Worm (Caenorhabditis elegans) whole organism, young adult: ENCODE results near the gene polq-1.

Experiments used
- B0035.1 ChIP-seq: sonication (generic microtip); optimal IDR thresholded peaks from 2 replicates; lab custom pipeline; 2016; ENCODE audit warnings: missing genetic modification characterization, mild to moderate bottlenecking, missing compliant biosample characterization, missing genotype, missing genetic modification reagents
- B0261.1 ChIP-seq: sonication (generic microtip); optimal IDR thresholded peaks from 2 replicates; lab custom pipeline; 2016; ENCODE audit warnings: mild to moderate bottlenecking, missing genetic modification characterization, moderate library complexity, missing compliant biosample characterization
- B0336.3 ChIP-seq: fragments of 200-800 bp; sonication (Bioruptor generic); IDR thresholded peaks from 2 replicates; pipeline ENCODE4 v1.3.6; 2022; ENCODE audit warnings: missing genetic modification characterization, missing compliant biosample characterization
- C06A6.2 ChIP-seq: fragments of 200-800 bp; sonication (Bioruptor generic); conservative IDR thresholded peaks from 2 replicates; pipeline ENCODE4 v1.3.6; 2022; ENCODE audit warnings: missing genetic modification characterization, missing compliant biosample characterization
- D2030.7 ChIP-seq: fragments of 200-800 bp; sonication (Bioruptor generic); IDR thresholded peaks from 2 replicates; pipeline ENCODE4 v1.3.6; 2022; ENCODE audit warnings: missing genetic modification reagents, missing genetic modification characterization, missing compliant biosample characterization
- F23B12.7 ChIP-seq: sonication (generic microtip); optimal IDR thresholded peaks from 2 replicates; lab custom pipeline; 2017; ENCODE audit warnings: missing genetic modification characterization, mild to moderate bottlenecking, missing compliant biosample characterization, antibody characterized with exemption, moderate library complexity; ENCODE audit not compliant: insufficient read depth
- F55B11.4 ChIP-seq: sonication (generic microtip); optimal IDR thresholded peaks from 2 replicates; lab custom pipeline; 2016; ENCODE audit warnings: missing compliant biosample characterization, missing genetic modification characterization, borderline replicate concordance; ENCODE audit not compliant: insufficient read depth
- K12H6.12 ChIP-seq: fragments of 200-800 bp; sonication (Bioruptor generic); optimal IDR thresholded peaks from 2 replicates; lab custom pipeline; 2018; ENCODE audit warnings: mild to moderate bottlenecking, missing genetic modification characterization, missing compliant biosample characterization
- ZK185.1 ChIP-seq: sonication (generic microtip); optimal IDR thresholded peaks from 2 replicates; lab custom pipeline; 2016; ENCODE audit warnings: mild to moderate bottlenecking, missing genetic modification characterization, missing compliant biosample characterization; ENCODE audit not compliant: poor library complexity, severe bottlenecking
- akir-1 ChIP-seq: fragments of 200-800 bp; sonication (Bioruptor generic); optimal IDR thresholded peaks from 2 replicates; lab custom pipeline; 2018; ENCODE audit warnings: mild to moderate bottlenecking, missing genetic modification characterization, moderate library complexity, missing compliant biosample characterization
- aptf-3 ChIP-seq: fragments of 200-800 bp; sonication (Bioruptor generic); IDR thresholded peaks from 2 replicates; pipeline ENCODE4 v1.3.6; 2022; ENCODE audit warnings: missing genetic modification characterization, missing compliant biosample characterization
- atf-7 ChIP-seq: sonication (generic microtip); optimal IDR thresholded peaks from 2 replicates; lab custom pipeline; 2017; ENCODE audit warnings: mild to moderate bottlenecking, missing genetic modification characterization, missing compliant biosample characterization
- attf-3 ChIP-seq: fragments of 200-800 bp; sonication (Bioruptor generic); conservative IDR thresholded peaks from 2 replicates; pipeline ENCODE4 v1.3.6; 2022; ENCODE audit warnings: missing genetic modification reagents, missing genetic modification characterization, missing compliant biosample characterization
- attf-5 ChIP-seq: fragments of 200-800 bp; sonication (Bioruptor generic); optimal IDR thresholded peaks from 2 replicates; lab custom pipeline; 2018; ENCODE audit warnings: mild to moderate bottlenecking, missing genetic modification characterization, missing compliant biosample characterization
- bed-2 ChIP-seq: fragments of 200-800 bp; sonication (Bioruptor generic); IDR thresholded peaks from 2 replicates; pipeline ENCODE4 v1.3.6; 2022; ENCODE audit warnings: missing genetic modification reagents, missing genetic modification characterization, missing compliant biosample characterization
- ccch-3 ChIP-seq: fragments of 200-800 bp; sonication (Bioruptor generic); optimal IDR thresholded peaks from 2 replicates; lab custom pipeline; 2018; ENCODE audit warnings: mild to moderate bottlenecking, missing genetic modification characterization, missing compliant biosample characterization
- ceh-100 ChIP-seq: fragments of 200-800 bp; sonication (Bioruptor generic); IDR thresholded peaks from 2 replicates; pipeline ENCODE4 v1.3.6; 2022; ENCODE audit warnings: missing genetic modification reagents, missing genetic modification characterization, missing compliant biosample characterization
- ceh-58 ChIP-seq: fragments of 200-800 bp; sonication (Bioruptor generic); IDR thresholded peaks from 2 replicates; pipeline ENCODE4 v1.3.6; 2022; ENCODE audit warnings: missing genetic modification characterization, missing compliant biosample characterization
- ceh-79 ChIP-seq: sonication (generic microtip); optimal IDR thresholded peaks from 2 replicates; lab custom pipeline; 2017; ENCODE audit warnings: mild to moderate bottlenecking, missing genetic modification characterization, missing compliant biosample characterization
- ceh-91 ChIP-seq: fragments of 200-800 bp; sonication (Bioruptor generic); IDR thresholded peaks from 2 replicates; pipeline ENCODE4 v1.3.6; 2022; ENCODE audit warnings: missing genetic modification reagents, missing genetic modification characterization, missing compliant biosample characterization
- dpff-1 ChIP-seq: sonication (generic microtip); optimal IDR thresholded peaks from 2 replicates; lab custom pipeline; 2017; ENCODE audit warnings: mild to moderate bottlenecking, missing genetic modification characterization, missing compliant biosample characterization
- dpl-1 ChIP-seq: fragments of 150-350 bp; optimal IDR thresholded peaks from 2 replicates; lab custom pipeline; 2014; ENCODE audit warnings: missing biosample characterization, missing genetic modification reagents, missing genetic modification characterization
- efl-1 ChIP-seq: fragments of 150-350 bp; optimal IDR thresholded peaks from 2 replicates; lab custom pipeline; 2014; ENCODE audit warnings: missing biosample characterization, missing genetic modification reagents, missing genetic modification characterization
- him-1 ChIP-seq: sonication (generic microtip); optimal IDR thresholded peaks from 2 replicates; lab custom pipeline; 2016; ENCODE audit warnings: missing genotype, missing genetic modification reagents, missing genetic modification characterization, missing compliant biosample characterization
- lin-40 ChIP-seq: sonication (generic microtip); optimal IDR thresholded peaks from 2 replicates; lab custom pipeline; 2016; ENCODE audit warnings: missing genetic modification characterization, mild to moderate bottlenecking, missing compliant biosample characterization, missing genotype, missing genetic modification reagents
- lin-54 ChIP-seq: fragments of 200-800 bp; sonication (Bioruptor generic); optimal IDR thresholded peaks from 2 replicates; lab custom pipeline; 2018; ENCODE audit warnings: mild to moderate bottlenecking, missing genetic modification characterization, missing compliant biosample characterization
- lir-1 ChIP-seq: fragments of 200-800 bp; sonication (Bioruptor generic); conservative IDR thresholded peaks from 2 replicates; pipeline ENCODE4 v1.3.6; 2022; ENCODE audit warnings: missing genetic modification reagents, missing genetic modification characterization, missing compliant biosample characterization
- madf-10 ChIP-seq: sonication (generic microtip); optimal IDR thresholded peaks from 2 replicates; lab custom pipeline; 2016; ENCODE audit warnings: mild to moderate bottlenecking, missing genetic modification characterization, missing compliant biosample characterization
- madf-3 ChIP-seq: fragments of 200-800 bp; sonication (Bioruptor generic); IDR thresholded peaks from 2 replicates; pipeline ENCODE4 v1.3.6; 2022; ENCODE audit warnings: missing genetic modification reagents, missing genetic modification characterization, missing compliant biosample characterization
- mel-28 ChIP-seq: sonication (generic microtip); optimal IDR thresholded peaks from 2 replicates; lab custom pipeline; 2016; ENCODE audit warnings: borderline replicate concordance, mild to moderate bottlenecking, missing genetic modification characterization, missing compliant biosample characterization
- mes-4 ChIP-seq: sonication (generic microtip); optimal IDR thresholded peaks from 2 replicates; lab custom pipeline; 2016; ENCODE audit warnings: missing genotype, missing genetic modification characterization, missing compliant biosample characterization
- nfya-2 ChIP-seq: fragments of 200-800 bp; sonication (Bioruptor generic); IDR thresholded peaks from 2 replicates; pipeline ENCODE4 v1.3.6; 2022; ENCODE audit warnings: missing genetic modification reagents, missing genetic modification characterization, missing compliant biosample characterization
- nfyb-1 ChIP-seq: fragments of 200-800 bp; sonication (Bioruptor generic); IDR thresholded peaks from 2 replicates; pipeline ENCODE4 v1.3.6; 2022; ENCODE audit warnings: missing genetic modification reagents, missing genetic modification characterization, missing compliant biosample characterization
- nhr-120 ChIP-seq: fragments of 200-800 bp; sonication (Bioruptor generic); IDR thresholded peaks from 2 replicates; pipeline ENCODE4 v1.3.6; 2022; ENCODE audit warnings: missing genetic modification characterization, missing compliant biosample characterization
- nhr-27 ChIP-seq: fragments of 200-800 bp; sonication (Bioruptor generic); optimal IDR thresholded peaks from 2 replicates; lab custom pipeline; 2018; ENCODE audit warnings: mild to moderate bottlenecking, missing genetic modification characterization, moderate library complexity, missing compliant biosample characterization
- nhr-90 ChIP-seq: sonication (generic microtip); optimal IDR thresholded peaks from 2 replicates; lab custom pipeline; 2016; ENCODE audit warnings: missing genotype, mild to moderate bottlenecking, missing genetic modification characterization, missing compliant biosample characterization
- pbrm-1 ChIP-seq: fragments of 200-800 bp; sonication (Bioruptor generic); IDR thresholded peaks from 2 replicates; pipeline ENCODE4 v1.3.6; 2022; ENCODE audit warnings: missing genetic modification reagents, missing genetic modification characterization, missing compliant biosample characterization
- rec-8 ChIP-seq, 2 experiments: sonication (generic microtip); optimal IDR thresholded peaks; 2 replicates each; lab custom pipeline; 2016; ENCODE audit warnings: mild to moderate bottlenecking in 2 of 2, missing genetic modification characterization in 2 of 2, missing genetic modification reagents in 2 of 2, missing genotype in 2 of 2, missing biosample characterization in 1 of 2, missing compliant biosample characterization in 1 of 2, moderate library complexity in 1 of 2
- sdz-38 ChIP-seq: sonication (generic microtip); optimal IDR thresholded peaks from 2 replicates; lab custom pipeline; 2016; ENCODE audit warnings: missing genotype, missing genetic modification characterization, missing compliant biosample characterization
- sea-2 ChIP-seq: fragments of 200-800 bp; sonication (Bioruptor generic); IDR thresholded peaks from 2 replicates; pipeline ENCODE4 v1.3.6; 2022; ENCODE audit warnings: missing genetic modification characterization, missing compliant biosample characterization
- snpc-3.4 ChIP-seq: sonication (generic microtip); optimal IDR thresholded peaks from 2 replicates; lab custom pipeline; 2017; ENCODE audit warnings: missing genetic modification characterization, mild to moderate bottlenecking, missing compliant biosample characterization, antibody characterized with exemption, moderate library complexity, missing genotype, missing genetic modification reagents
- snpc-4 ChIP-seq, 5 experiments: fragments of 150-350 bp in 1 of 5; sonication (generic microtip) in 4 of 5; optimal IDR thresholded peaks; 2 replicates each; lab custom pipeline; 2014 to 2018; ENCODE audit warnings: missing genetic modification characterization in 5 of 5, missing biosample characterization in 3 of 5, antibody characterized with exemption in 2 of 5, mild to moderate bottlenecking in 2 of 5, missing compliant biosample characterization in 2 of 5, missing genotype in 2 of 5, moderate library complexity in 2 of 5, missing genetic modification reagents in 1 of 5
- tbx-9 ChIP-seq: sonication (generic microtip); optimal IDR thresholded peaks from 2 replicates; lab custom pipeline; 2016; ENCODE audit warnings: borderline replicate concordance, missing genetic modification characterization, inconsistent platforms, missing compliant biosample characterization
- tlf-1 ChIP-seq: fragments of 200-800 bp; sonication (Bioruptor generic); optimal IDR thresholded peaks from 2 replicates; lab custom pipeline; 2018; ENCODE audit warnings: mild to moderate bottlenecking, missing genetic modification characterization, missing compliant biosample characterization
- zfh-2 ChIP-seq: fragments of 200-800 bp; sonication (Bioruptor generic); conservative IDR thresholded peaks from 2 replicates; pipeline ENCODE4 v1.3.6; 2022; ENCODE audit warnings: missing genetic modification reagents, missing genetic modification characterization, missing compliant biosample characterization
- ztf-18 ChIP-seq: sonication (generic microtip); optimal IDR thresholded peaks from 2 replicates; lab custom pipeline; 2016; ENCODE audit warnings: missing genotype, mild to moderate bottlenecking, missing genetic modification characterization, missing compliant biosample characterization
- ztf-26 ChIP-seq: sonication (generic microtip); optimal IDR thresholded peaks from 2 replicates; lab custom pipeline; 2017; ENCODE audit warnings: missing genetic modification characterization, missing compliant biosample characterization
- ztf-28 ChIP-seq: fragments of 200-800 bp; sonication (Bioruptor generic); IDR thresholded peaks from 2 replicates; pipeline ENCODE4 v1.3.6; 2022; ENCODE audit warnings: missing genetic modification reagents, missing genetic modification characterization, missing compliant biosample characterization

The polq-1 gene

ce11 chrIII:5761886-5762285 lies 41.1 kb downstream of the polq-1 start (continued):
- TF ChIP-seq nfya-2 (GFP tag; lab: Robert Waterston, UW) (no peak), ceh-100 (GFP tag; lab: Robert Waterston, UW) (no peak), attf-3 (GFP tag; lab: Robert Waterston, UW) (0 out of 2 replicates have a peak, but pooled peaks have one; percentile 24), mel-28 (tag; lab: Kevin White, UChicago) (no peak), rec-8 (tag; optimal IDR thresholded peaks at IDR 0.05; lab: Kevin White, UChicago) (peak in 1 of 2 experiments; percentile 43), snpc-4 (GFP tag; optimal IDR thresholded peaks at IDR 0.05; lab: Kevin White, UChicago) (peak; percentile 44), snpc-4 (tag; optimal IDR thresholded peaks at IDR 0.05; lab: Kevin White, UChicago) (peak in 3 of 4 experiments; percentile 43 to 54 (median 52)), snpc-3.4 (peak; percentile 64), tlf-1 (GFP tag; lab: Kevin White, UChicago) (no peak), ztf-26 (no peak), B0035.1 (tag; lab: Kevin White, UChicago) (no peak), zfh-2 (GFP tag; lab: Robert Waterston, UW) (peak; percentile 37; the same call in 1 of the 2 replicates), attf-5 (GFP tag; lab: Kevin White, UChicago) (peak; percentile 9), ceh-58 (GFP tag; lab: Robert Waterston, UW) (no peak), madf-10 (tag; lab: Kevin White, UChicago) (peak; percentile 48), ccch-3 (GFP tag; lab: Kevin White, UChicago) (no peak), efl-1 (GFP tag; lab: Kevin White, UChicago) (no peak), akir-1 (GFP tag; lab: Kevin White, UChicago) (no peak), sdz-38 (tag; lab: Kevin White, UChicago) (no peak), dpff-1 (tag; lab: Kevin White, UChicago) (no peak), sea-2 (GFP tag; lab: Robert Waterston, UW) (no peak), nhr-120 (GFP tag; lab: Robert Waterston, UW) (no peak), mes-4 (tag; lab: Kevin White, UChicago) (no peak), pbrm-1 (GFP tag; lab: Robert Waterston, UW) (0 out of 2 replicates have a peak, but pooled peaks have one; percentile 45), nhr-27 (no peak), D2030.7 (peak; percentile 71; the same call in 1 of the 2 replicates), nhr-90 (tag; lab: Kevin White, UChicago) (peak; percentile 50), dpl-1 (GFP tag; lab: Kevin White, UChicago) (no peak), aptf-3 (GFP tag; lab: Robert Waterston, UW) (0 out of 2 replicates have a peak, but pooled peaks have one; percentile 14), atf-7 (tag; lab: Kevin White, UChicago) (peak; percentile 29), ceh-79 (no peak), ceh-91 (GFP tag; lab: Robert Waterston, UW) (no peak), F55B11.4 (tag; lab: Kevin White, UChicago) (no peak), B0336.3 (GFP tag; lab: Robert Waterston, UW) (0 out of 2 replicates have a peak, but pooled peaks have one; percentile 49), K12H6.12 (no peak), lir-1 (GFP tag; lab: Robert Waterston, UW) (no peak), lin-54 (GFP tag; lab: Kevin White, UChicago) (peak; percentile 50), B0261.1 (tag; lab: Kevin White, UChicago) (peak; percentile 81), C06A6.2 (GFP tag; lab: Robert Waterston, UW) (no peak; the same call in 1 of the 2 replicates), madf-3 (GFP tag; lab: Robert Waterston, UW) (no peak), tbx-9 (tag; lab: Kevin White, UChicago) (no peak), ztf-28 (GFP tag; lab: Robert Waterston, UW) (no peak), him-1 (tag; lab: Kevin White, UChicago) (peak; percentile 78), ZK185.1 (peak; percentile 52), ztf-18 (tag; lab: Kevin White, UChicago) (peak; percentile 70), F23B12.7 (tag; lab: Kevin White, UChicago) (peak; percentile 80), nfyb-1 (GFP tag; lab: Robert Waterston, UW) (peak; percentile 68), lin-40 (tag; lab: Kevin White, UChicago) (no peak), bed-2 (GFP tag; lab: Robert Waterston, UW) (no peak)
